Worm (Caenorhabditis elegans): ENCODE results near the gene ocam-1.

DNA sequence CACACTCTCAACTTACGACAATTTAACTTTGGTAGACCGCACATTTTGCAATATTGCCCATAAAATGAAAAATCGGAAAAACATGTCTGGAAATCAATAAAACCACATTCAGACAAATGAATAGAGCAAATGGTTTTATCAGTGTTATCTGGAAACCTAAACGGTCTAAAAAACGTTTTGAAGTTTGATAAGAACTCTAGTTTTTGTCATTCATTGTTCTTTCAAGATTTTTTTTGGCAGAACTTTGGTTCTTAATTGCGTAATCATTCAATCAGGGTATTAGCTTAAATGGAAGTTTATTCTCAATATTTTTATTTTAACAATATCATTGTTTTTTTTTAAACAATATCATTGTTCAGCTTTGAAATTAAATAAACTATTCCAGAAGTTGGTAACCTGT lies 7.7 kb upstream of the ocam-1 start, which contains the start of gene cest-2.2:
- TF ChIP-seq attf-3 (GFP tag; conservative IDR thresholded peaks at IDR 0.05), result no peak
- TF ChIP-seq ceh-58 (GFP tag; IDR thresholded peaks at IDR 0.05), result no peak
- TF ChIP-seq lin-40 (tag; optimal IDR thresholded peaks at IDR 0.05), result no peak
- no peak for TF ChIP-seq Y53F4B.3 (GFP tag; IDR thresholded peaks at IDR 0.05)

All from whole organism, young adult.